Worm (Caenorhabditis elegans) whole organism, L1 larva: ENCODE measurements around the gene T07D3.9.

ENCODE experiments used
- C34B4.2 ChIP-seq: sonication (generic microtip); optimal IDR thresholded peaks from 2 replicates; lab custom pipeline; 2017; ENCODE audit warnings: mild to moderate bottlenecking, missing genetic modification characterization, missing compliant biosample characterization
- F16B12.6 ChIP-seq: fragments of 150-350 bp; optimal IDR thresholded peaks from 2 replicates; lab custom pipeline; 2014; ENCODE audit warnings: missing biosample characterization, missing genetic modification characterization
- Y116A8C.19 ChIP-seq: sonication (generic microtip); optimal IDR thresholded peaks from 2 replicates; lab custom pipeline; 2016; ENCODE audit warnings: missing compliant biosample characterization, missing genetic modification characterization, borderline replicate concordance
- aha-1 ChIP-seq: fragments of 150-350 bp; optimal IDR thresholded peaks from 2 replicates; lab custom pipeline; 2014; ENCODE audit warnings: missing biosample characterization, missing genetic modification characterization
- ceh-8 ChIP-seq: fragments of 200-800 bp; sonication (Bioruptor generic); optimal IDR thresholded peaks from 2 replicates; lab custom pipeline; 2018; ENCODE audit warnings: mild to moderate bottlenecking, missing genetic modification characterization, moderate library complexity, missing compliant biosample characterization
- ceh-82 ChIP-seq, 3 experiments: fragments of 150-350 bp in 1 of 3; sonication (generic microtip) in 2 of 3; optimal IDR thresholded peaks; 2 replicates each; lab custom pipeline; 2014 to 2017; ENCODE audit warnings: missing biosample characterization in 3 of 3, missing genetic modification characterization in 3 of 3
- ceh-90 ChIP-seq: sonication (generic microtip); optimal IDR thresholded peaks from 2 replicates; lab custom pipeline; 2016; ENCODE audit warnings: missing genetic modification characterization, missing compliant biosample characterization
- ces-1 ChIP-seq: fragments of 150-350 bp; optimal IDR thresholded peaks from 2 replicates; lab custom pipeline; 2014; ENCODE audit warnings: missing biosample characterization, missing genetic modification reagents, missing genetic modification characterization
- dsc-1 ChIP-seq: sonication (generic microtip); optimal IDR thresholded peaks from 2 replicates; lab custom pipeline; 2016; ENCODE audit warnings: mild to moderate bottlenecking, missing genetic modification characterization, missing compliant biosample characterization
- efl-1 ChIP-seq, 4 experiments: fragments of 150-350 bp; optimal IDR thresholded peaks in 3 of 4; peaks in 1 of 4; 1 replicate in 1 of 4; 2 replicates in 3 of 4; lab custom pipeline; 2014; ENCODE audit warnings: missing biosample characterization in 2 of 4, missing genetic modification characterization in 2 of 4, missing genetic modification reagents in 2 of 4
- egl-27 ChIP-seq, 2 experiments: fragments of 150-350 bp in 1 of 2; sonication (generic microtip); optimal IDR thresholded peaks; 3 replicates each; lab custom pipeline; 2017 to 2018; ENCODE audit warnings: missing biosample characterization in 2 of 2, missing genetic modification characterization in 2 of 2, missing genetic modification reagents in 2 of 2
- elt-2 ChIP-seq: sonication (generic microtip); optimal IDR thresholded peaks from 2 replicates; lab custom pipeline; 2016; ENCODE audit warnings: missing genetic modification characterization, mild to moderate bottlenecking, inconsistent platforms, missing compliant biosample characterization, missing genetic modification reagents
- fkh-8 ChIP-seq: sonication (generic microtip); optimal IDR thresholded peaks from 2 replicates; lab custom pipeline; 2016; ENCODE audit warnings: mild to moderate bottlenecking, missing genetic modification characterization, missing compliant biosample characterization
- hlh-17 ChIP-seq: fragments of 200-800 bp; sonication (Bioruptor generic); optimal IDR thresholded peaks from 2 replicates; lab custom pipeline; 2018; ENCODE audit warnings: missing genetic modification characterization, mild to moderate bottlenecking, missing compliant biosample characterization, moderate library complexity, borderline replicate concordance
- irx-1 ChIP-seq: sonication (generic microtip); optimal IDR thresholded peaks from 2 replicates; lab custom pipeline; 2016; ENCODE audit warnings: missing genetic modification characterization, missing compliant biosample characterization
- jun-1 ChIP-seq: fragments of 150-350 bp; optimal IDR thresholded peaks from 2 replicates; lab custom pipeline; 2014; ENCODE audit warnings: missing biosample characterization, missing genetic modification reagents, missing genetic modification characterization
- lin-13 ChIP-seq: fragments of 150-350 bp; optimal IDR thresholded peaks from 2 replicates; lab custom pipeline; 2014; ENCODE audit warnings: missing biosample characterization, missing genetic modification reagents, missing genetic modification characterization
- lin-15B ChIP-seq: fragments of 150-350 bp; sonication (generic microtip); optimal IDR thresholded peaks from 3 replicates; lab custom pipeline; 2014; ENCODE audit warnings: missing biosample characterization, missing genetic modification characterization
- lin-35 ChIP-seq, 2 experiments: fragments of 150-350 bp; optimal IDR thresholded peaks; 2 replicates each; lab custom pipeline; 2014; ENCODE audit warnings: missing biosample characterization in 2 of 2, missing genetic modification characterization in 2 of 2, missing genetic modification reagents in 2 of 2
- lsy-2 ChIP-seq, 2 experiments: fragments of 150-350 bp; optimal IDR thresholded peaks; 2 replicates each; lab custom pipeline; 2014; ENCODE audit warnings: missing biosample characterization in 2 of 2, missing genetic modification characterization in 2 of 2
- nhr-11 ChIP-seq: fragments of 150-350 bp; optimal IDR thresholded peaks from 2 replicates; lab custom pipeline; 2014; ENCODE audit warnings: missing biosample characterization, missing genetic modification characterization
- nhr-19 ChIP-seq: fragments of 200-800 bp; sonication (Bioruptor generic); conservative IDR thresholded peaks from 2 replicates; pipeline ENCODE4 v1.3.6; 2022; ENCODE audit warnings: missing genetic modification characterization, missing compliant biosample characterization
- nhr-20 ChIP-seq: sonication (generic microtip); optimal IDR thresholded peaks from 2 replicates; lab custom pipeline; 2016; ENCODE audit warnings: mild to moderate bottlenecking, missing genetic modification characterization, missing compliant biosample characterization
- nhr-85 ChIP-seq: sonication (generic microtip); peaks from one replicate; lab custom pipeline; 2016; ENCODE audit warnings: missing genetic modification characterization, inconsistent platforms, missing compliant biosample characterization
- nhr-90 ChIP-seq: sonication (generic microtip); optimal IDR thresholded peaks from 2 replicates; lab custom pipeline; 2016; ENCODE audit warnings: mild to moderate bottlenecking, missing genetic modification characterization, missing compliant biosample characterization; ENCODE audit not compliant: poor library complexity
- skn-1 ChIP-seq: fragments of 150-350 bp; optimal IDR thresholded peaks from 2 replicates; lab custom pipeline; 2014; ENCODE audit warnings: missing biosample characterization, missing genetic modification characterization
- snpc-4 ChIP-seq: fragments of 150-350 bp; optimal IDR thresholded peaks from 2 replicates; lab custom pipeline; 2014; ENCODE audit warnings: missing biosample characterization, missing genetic modification characterization
- snu-23 ChIP-seq: sonication (generic microtip); optimal IDR thresholded peaks from 2 replicates; lab custom pipeline; 2016; ENCODE audit warnings: missing genetic modification characterization, missing compliant biosample characterization
- tbx-2 ChIP-seq: sonication (generic microtip); optimal IDR thresholded peaks from 2 replicates; lab custom pipeline; 2016; ENCODE audit warnings: missing genetic modification characterization, missing compliant biosample characterization
- tlp-1 ChIP-seq: fragments of 150-350 bp; optimal IDR thresholded peaks from 2 replicates; lab custom pipeline; 2014; ENCODE audit warnings: missing biosample characterization, missing genetic modification characterization
- unc-130 ChIP-seq: fragments of 150-350 bp; optimal IDR thresholded peaks from 2 replicates; lab custom pipeline; 2017; ENCODE audit warnings: missing biosample characterization, missing genetic modification characterization, inconsistent platforms
- unc-30 ChIP-seq: sonication (generic microtip); optimal IDR thresholded peaks from 2 replicates; lab custom pipeline; 2017; ENCODE audit warnings: missing biosample characterization, missing genetic modification characterization
- unc-86 ChIP-seq: sonication (generic microtip); optimal IDR thresholded peaks from 2 replicates; lab custom pipeline; 2016; ENCODE audit warnings: missing genetic modification characterization, missing compliant biosample characterization
- vab-15 ChIP-seq: sonication (generic microtip); optimal IDR thresholded peaks from 2 replicates; lab custom pipeline; 2017; ENCODE audit warnings: missing genotype, mild to moderate bottlenecking, missing genetic modification characterization, missing compliant biosample characterization
- xbp-1 ChIP-seq: sonication (generic microtip); optimal IDR thresholded peaks from 2 replicates; lab custom pipeline; 2016; ENCODE audit warnings: missing genetic modification characterization, missing compliant biosample characterization

Gene T07D3.9

DNA sequence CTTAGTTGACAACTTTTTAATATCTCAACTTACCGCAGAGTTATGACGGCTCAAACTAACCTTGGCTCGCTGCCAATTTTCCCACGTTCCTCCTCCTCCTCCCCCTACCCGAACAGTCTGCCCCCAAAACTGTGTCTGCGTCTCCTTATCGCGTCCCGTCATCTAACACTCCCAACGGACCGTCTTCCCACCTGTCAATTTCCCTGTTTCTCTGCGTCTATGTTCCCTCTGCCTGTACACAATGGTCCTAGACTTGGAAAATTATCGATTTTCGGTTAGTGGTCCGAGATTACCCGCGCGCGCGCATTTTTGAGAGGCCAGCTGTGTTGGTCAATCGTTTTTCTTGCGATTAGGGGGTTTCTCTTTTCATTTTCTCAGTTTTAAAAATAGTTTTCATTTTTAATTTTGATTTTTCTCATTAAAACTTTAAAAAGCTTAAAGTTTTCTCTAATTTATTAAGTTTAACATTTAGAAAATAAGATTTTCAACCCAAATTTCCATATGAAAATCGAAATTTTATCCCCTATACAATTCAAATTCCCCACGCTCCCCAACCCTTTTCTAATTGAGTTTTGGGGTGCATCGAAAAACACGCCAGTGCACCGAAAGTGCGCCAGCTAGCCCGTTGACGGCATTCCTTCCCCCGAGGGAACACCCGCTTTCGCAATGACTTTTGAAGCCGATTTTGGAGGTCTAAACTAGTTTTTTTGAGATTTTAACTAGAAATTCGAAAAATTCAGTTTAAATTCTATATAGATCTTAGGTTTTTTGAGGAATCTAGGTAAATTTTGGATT, 27.5 kb downstream of the T07D3.9 start, which contains the start of gene alg-2 (continued):
- TF ChIP-seq dsc-1 (tag; lab: Kevin White, UChicago): peak; percentile 15
- TF ChIP-seq ceh-8 (GFP tag; lab: Kevin White, UChicago): no peak
- peak; percentile 28 for TF ChIP-seq lin-15B (tag; lab: Kevin White, UChicago)
- TF ChIP-seq lsy-2 (tag; optimal IDR thresholded peaks at IDR 0.05; lab: Kevin White, UChicago): peak; percentile 38 to 57
- no peak for TF ChIP-seq ceh-90
- TF ChIP-seq unc-130: no peak
- peak; percentile 47 for TF ChIP-seq F16B12.6 (tag; lab: Kevin White, UChicago)
- TF ChIP-seq fkh-8 (tag; lab: Kevin White, UChicago): peak; percentile 22
- TF ChIP-seq skn-1 (tag; lab: Kevin White, UChicago): peak; percentile 42
- TF ChIP-seq unc-30 (tag; lab: Kevin White, UChicago): no peak
- TF ChIP-seq elt-2: no peak
- peak; percentile 23; the same call in 1 of the 2 replicates for TF ChIP-seq nhr-19 (GFP tag; lab: Robert Waterston, UW)
- TF ChIP-seq tlp-1: no peak
- TF ChIP-seq Y116A8C.19: no peak
- TF ChIP-seq C34B4.2: no peak
- no peak for TF ChIP-seq nhr-11
- TF ChIP-seq lin-13 (GFP tag; lab: Kevin White, UChicago): peak; percentile 26

DNA sequence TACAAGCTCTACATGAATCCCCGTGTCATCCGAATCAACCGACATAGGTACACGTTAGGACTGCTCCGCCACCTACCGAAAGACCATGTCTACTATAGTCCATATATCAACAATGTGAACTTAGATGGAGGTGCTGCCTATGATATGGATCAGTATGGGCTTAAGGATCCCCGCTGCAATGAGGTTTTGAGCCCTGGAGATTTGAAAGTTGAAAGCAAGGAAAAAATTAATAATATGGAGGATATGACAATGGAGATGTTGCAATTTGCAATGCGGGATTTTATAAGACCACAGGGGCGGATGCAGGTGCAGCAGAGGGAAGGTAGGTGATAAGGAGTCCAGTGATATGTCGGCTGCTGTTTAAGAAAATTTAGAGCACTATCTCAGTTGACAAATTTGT, 31.4 kb downstream of the T07D3.9 start:
- TF ChIP-seq egl-27 (tag; optimal IDR thresholded peaks at IDR 0.05; lab: Kevin White, UChicago) (no peak), efl-1 (optimal IDR thresholded peaks at IDR 0.05; lab: Kevin White, UChicago) (no peak), efl-1 (GFP tag; optimal IDR thresholded peaks at IDR 0.05 in 1 of 2; lab: Kevin White, UChicago) (peak in 1 of 2 experiments; percentile 3), snu-23 (GFP tag; lab: Kevin White, UChicago) (no peak), lin-35 (GFP tag; optimal IDR thresholded peaks at IDR 0.05; lab: Kevin White, UChicago) (no peak), vab-15 (tag; lab: Kevin White, UChicago) (no peak), ces-1 (GFP tag; lab: Kevin White, UChicago) (no peak), nhr-90 (tag; lab: Kevin White, UChicago) (no peak), unc-86 (tag; lab: Kevin White, UChicago) (no peak)
- TF ChIP-seq, all 84 proteins: peak for 1

DNA sequence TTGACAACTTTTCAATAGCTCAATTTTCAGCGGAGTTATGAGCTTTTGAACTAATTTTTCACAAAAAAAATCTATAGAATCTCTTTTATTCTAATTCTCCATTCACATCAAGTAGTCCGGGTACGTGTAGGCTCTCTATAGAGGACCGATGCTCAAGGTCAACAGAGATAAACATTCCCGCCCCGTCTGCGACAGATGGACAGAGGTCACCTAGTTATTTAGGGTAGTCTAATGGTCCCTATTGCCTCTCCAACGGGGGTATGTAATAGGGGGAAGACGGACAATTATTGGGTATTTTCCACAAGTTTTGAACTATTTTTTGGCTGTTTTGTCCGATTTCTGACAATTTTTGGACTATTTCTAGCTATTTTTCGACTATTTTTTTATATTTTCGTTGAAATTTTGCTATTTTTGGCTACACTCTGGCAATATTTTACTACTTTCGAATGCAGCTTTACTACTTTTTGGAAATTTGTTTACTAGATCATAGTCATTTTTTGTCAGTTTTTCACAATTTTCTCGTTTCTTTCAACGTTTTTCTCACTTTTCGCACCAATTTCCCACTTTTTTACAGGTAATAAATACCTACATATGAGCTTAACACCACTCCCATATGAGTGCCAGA, 32.4 kb downstream of the T07D3.9 start, which contains the start of gene fbxc-51:
TSS of gene fbxc-51 (plus strand) at position 575 of the 625 bp plus-strand sequence.
- TF ChIP-seq ceh-90 (no peak), xbp-1 (tag; lab: Kevin White, UChicago) (no peak), hlh-17 (GFP tag; lab: Kevin White, UChicago) (no peak), ceh-8 (GFP tag; lab: Kevin White, UChicago) (no peak), nhr-90 (tag; lab: Kevin White, UChicago) (no peak), jun-1 (tag; lab: Kevin White, UChicago) (no peak), lin-13 (GFP tag; lab: Kevin White, UChicago) (no peak), ceh-82 (tag; optimal IDR thresholded peaks at IDR 0.05; lab: Kevin White, UChicago) (no peak), egl-27 (tag; optimal IDR thresholded peaks at IDR 0.05; lab: Kevin White, UChicago) (no peak), irx-1 (tag; lab: Kevin White, UChicago) (no peak), aha-1 (tag; lab: Kevin White, UChicago) (no peak), tbx-2 (tag; lab: Kevin White, UChicago) (no peak), nhr-85 (no peak)

DNA sequence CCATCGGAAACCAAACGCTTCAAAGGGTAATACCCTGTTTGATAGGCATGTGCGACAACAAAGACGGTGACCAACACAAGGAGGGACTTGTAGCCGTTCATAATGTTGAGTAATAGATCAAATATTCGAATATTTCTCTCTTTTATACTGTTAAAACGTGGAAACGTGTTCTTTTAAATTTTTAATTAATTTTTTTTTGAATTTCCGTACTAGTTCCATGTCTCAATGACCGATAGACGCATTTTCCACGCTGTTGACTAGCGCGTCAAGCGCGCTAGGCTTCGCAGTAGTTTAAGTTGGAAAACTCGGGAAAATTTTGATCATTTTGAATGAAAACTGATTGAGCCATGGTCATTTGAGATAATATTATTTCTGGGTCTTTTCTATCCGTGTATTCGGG, 33.9 kb downstream of the T07D3.9 start, which contains the start of gene Y46B2A.3:
TSS of gene Y46B2A.3 (minus strand) at position 101 of the 400 bp plus-strand sequence.
- no peak for TF ChIP-seq nhr-20 (tag; lab: Kevin White, UChicago)
- no peak for TF ChIP-seq snpc-4
- no peak for TF ChIP-seq lsy-2 (tag; optimal IDR thresholded peaks at IDR 0.05; lab: Kevin White, UChicago)
